Fruit fly (Drosophila melanogaster) whole organism, wandering third instar larva: Measurements from ENCODE around the gene nub.

Experiments
- Abd-B ChIP-seq: fragments of >200 bp; optimal IDR thresholded peaks from 2 replicates; lab custom pipeline; 2017; ENCODE audit warnings: missing biosample characterization, missing genetic modification characterization
- CG32264 ChIP-seq: fragments of 200-800 bp; sonication (Bioruptor generic); optimal IDR thresholded peaks from 2 replicates; lab custom pipeline; 2016; ENCODE audit warnings: missing biosample characterization, missing genetic modification characterization
- Hr78 ChIP-seq: fragments of >200 bp; optimal IDR thresholded peaks from 2 replicates; lab custom pipeline; 2017; ENCODE audit warnings: missing biosample characterization, missing genetic modification characterization
- Jra ChIP-seq: sonication (Bioruptor generic); optimal IDR thresholded peaks from 2 replicates; lab custom pipeline; 2016; ENCODE audit warnings: missing biosample characterization, missing genetic modification characterization
- Myc ChIP-seq: fragments of >200 bp; optimal IDR thresholded peaks from 2 replicates; lab custom pipeline; 2017
- N ChIP-seq: fragments of >200 bp; optimal IDR thresholded peaks from 2 replicates; lab custom pipeline; 2018; ENCODE audit warnings: missing biosample characterization, missing external identifiers, missing genetic modification characterization
- br ChIP-seq: fragments of 200-800 bp; sonication (Bioruptor generic); optimal IDR thresholded peaks from 2 replicates; lab custom pipeline; 2016; ENCODE audit warnings: missing biosample characterization, missing genetic modification characterization
- lola ChIP-seq: fragments of >200 bp; optimal IDR thresholded peaks from 2 replicates; lab custom pipeline; 2017; ENCODE audit warnings: missing biosample characterization, missing genetic modification characterization
- pan ChIP-seq: fragments of >200 bp; optimal IDR thresholded peaks from 2 replicates; lab custom pipeline; 2017
- rgr ChIP-seq: fragments of 200-800 bp; sonication (Bioruptor generic); optimal IDR thresholded peaks from 3 replicates; lab custom pipeline; 2016; ENCODE audit warnings: missing biosample characterization, mild to moderate bottlenecking, missing genetic modification characterization
- tai ChIP-seq: sonication (Bioruptor generic); optimal IDR thresholded peaks from 2 replicates; lab custom pipeline; 2016; ENCODE audit warnings: missing biosample characterization, missing genetic modification characterization
- usp ChIP-seq: fragments of >200 bp; optimal IDR thresholded peaks from 2 replicates; lab custom pipeline; 2017; ENCODE audit warnings: missing biosample characterization, missing genetic modification characterization

DNA sequence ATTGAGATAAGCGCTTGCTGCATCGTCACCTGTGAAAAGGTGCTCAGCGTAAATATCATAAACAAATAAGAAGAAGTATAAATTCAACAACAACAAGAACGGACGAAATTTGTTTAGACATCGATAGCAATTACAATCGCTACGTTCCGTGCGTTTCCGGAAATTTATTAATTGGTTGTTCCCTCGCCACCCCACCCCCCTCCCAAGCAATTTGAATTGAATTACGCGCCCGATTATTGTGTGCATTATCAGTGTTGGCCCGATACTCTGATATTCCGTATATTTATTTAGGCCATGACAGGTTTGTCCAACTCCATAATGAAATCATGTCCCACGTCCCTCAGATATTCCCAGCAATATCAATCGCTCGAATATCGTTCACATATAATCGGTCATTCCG, 54.1 kb downstream of the nub start:
- no peak for TF ChIP-seq br (GFP tag; lab: Kevin White, UChicago)
- no peak for TF ChIP-seq tai
- no peak for TF ChIP-seq Hr78 (GFP tag; lab: Kevin White, UChicago)
- TF ChIP-seq Myc (lab: Kevin White, UChicago) = no peak
- TF ChIP-seq rgr = no peak
- no peak for TF ChIP-seq N
- TF ChIP-seq Jra (GFP tag; lab: Kevin White, UChicago) = no peak
- TF ChIP-seq Abd-B (GFP tag; lab: Kevin White, UChicago) = no peak
- TF ChIP-seq lola (GFP tag; lab: Kevin White, UChicago) = no peak
- TF ChIP-seq CG32264 (GFP tag; lab: Kevin White, UChicago) = no peak
- no peak for TF ChIP-seq pan (lab: Kevin White, UChicago)
- no peak for TF ChIP-seq usp (GFP tag; lab: Kevin White, UChicago)
